Worm (Caenorhabditis elegans) whole organism, L3 larva: Measurements from ENCODE around the gene B0336.12.

Experiments
- R02D3.7 ChIP-seq: fragments of 150-350 bp; optimal IDR thresholded peaks from 2 replicates; lab custom pipeline; 2014; ENCODE audit warnings: missing biosample characterization, missing genetic modification characterization
- aly-2 ChIP-seq: fragments of 150-350 bp; optimal IDR thresholded peaks from 2 replicates; lab custom pipeline; 2014; ENCODE audit warnings: missing biosample characterization, missing genetic modification characterization
- ama-1 ChIP-seq: fragments of 150-350 bp; optimal IDR thresholded peaks from 2 replicates; lab custom pipeline; 2018
- ceh-16 ChIP-seq: sonication (generic microtip); optimal IDR thresholded peaks from 2 replicates; lab custom pipeline; 2017; ENCODE audit warnings: missing biosample characterization, missing genetic modification characterization
- ceh-28 ChIP-seq: fragments of 150-350 bp; optimal IDR thresholded peaks from 2 replicates; lab custom pipeline; 2014; ENCODE audit warnings: missing biosample characterization, missing genetic modification reagents, missing genetic modification characterization
- ceh-82 ChIP-seq: fragments of 150-350 bp; optimal IDR thresholded peaks from 2 replicates; lab custom pipeline; 2014; ENCODE audit warnings: missing biosample characterization, missing genetic modification characterization
- ceh-9 ChIP-seq: sonication (generic microtip); optimal IDR thresholded peaks from 2 replicates; lab custom pipeline; 2018; ENCODE audit warnings: missing biosample characterization, missing genetic modification characterization
- daf-12 ChIP-seq: fragments of 150-350 bp; optimal IDR thresholded peaks from 2 replicates; lab custom pipeline; 2014; ENCODE audit warnings: missing biosample characterization, missing genetic modification reagents, missing genetic modification characterization
- egl-27 ChIP-seq: sonication (generic microtip); optimal IDR thresholded peaks from 4 replicates; lab custom pipeline; 2017; ENCODE audit warnings: missing biosample characterization, missing genetic modification reagents, missing genetic modification characterization
- elt-1 ChIP-seq: fragments of 150-350 bp; optimal IDR thresholded peaks from 2 replicates; lab custom pipeline; 2014; ENCODE audit warnings: missing biosample characterization, missing genetic modification characterization
- elt-2 ChIP-seq: sonication (generic microtip); optimal IDR thresholded peaks from 2 replicates; lab custom pipeline; 2016; ENCODE audit warnings: missing genetic modification reagents, mild to moderate bottlenecking, missing genetic modification characterization, missing compliant biosample characterization
- fkh-10 ChIP-seq: sonication (generic microtip); optimal IDR thresholded peaks from 2 replicates; lab custom pipeline; 2017; ENCODE audit warnings: missing biosample characterization, missing genetic modification reagents, missing genetic modification characterization
- fkh-2 ChIP-seq: fragments of 150-350 bp; optimal IDR thresholded peaks from 2 replicates; lab custom pipeline; 2014; ENCODE audit warnings: missing biosample characterization, missing genetic modification reagents, missing genetic modification characterization
- fos-1 ChIP-seq: fragments of 150-350 bp; optimal IDR thresholded peaks from 2 replicates; lab custom pipeline; 2014; ENCODE audit warnings: missing biosample characterization, missing genetic modification characterization
- jun-1 ChIP-seq: fragments of 150-350 bp; optimal IDR thresholded peaks from 2 replicates; lab custom pipeline; 2014; ENCODE audit warnings: missing biosample characterization, missing genetic modification reagents, missing genetic modification characterization
- lin-15B ChIP-seq: fragments of 150-350 bp; optimal IDR thresholded peaks from 2 replicates; lab custom pipeline; 2014; ENCODE audit warnings: missing biosample characterization, missing genetic modification characterization
- lin-39 ChIP-seq: fragments of 150-350 bp; optimal IDR thresholded peaks from 2 replicates; lab custom pipeline; 2018; ENCODE audit warnings: missing biosample characterization, missing genetic modification reagents, missing genetic modification characterization
- lsy-12 ChIP-seq: sonication (generic microtip); optimal IDR thresholded peaks from 2 replicates; lab custom pipeline; 2016; ENCODE audit warnings: mild to moderate bottlenecking, missing genetic modification characterization, missing compliant biosample characterization
- mml-1 ChIP-seq: fragments of 150-350 bp; sonication (generic microtip); optimal IDR thresholded peaks from 3 replicates; lab custom pipeline; 2014; ENCODE audit warnings: missing biosample characterization, missing genetic modification characterization
- nfya-1 ChIP-seq: sonication (generic microtip); optimal IDR thresholded peaks from 2 replicates; lab custom pipeline; 2017; ENCODE audit warnings: missing genetic modification characterization, mild to moderate bottlenecking, missing compliant biosample characterization, antibody characterized with exemption, moderate library complexity; ENCODE audit not compliant: insufficient read depth
- nhr-23 ChIP-seq: fragments of 150-350 bp; optimal IDR thresholded peaks from 2 replicates; lab custom pipeline; 2014; ENCODE audit warnings: missing biosample characterization, missing genetic modification reagents, missing genetic modification characterization
- nhr-25 ChIP-seq: sonication (generic microtip); optimal IDR thresholded peaks from 2 replicates; lab custom pipeline; 2017; ENCODE audit warnings: missing biosample characterization, missing genetic modification characterization
- nhr-28 ChIP-seq: fragments of 150-350 bp; optimal IDR thresholded peaks from 2 replicates; lab custom pipeline; 2014; ENCODE audit warnings: missing biosample characterization, missing genetic modification characterization
- nhr-43 ChIP-seq: sonication (generic microtip); optimal IDR thresholded peaks from 2 replicates; lab custom pipeline; 2016; ENCODE audit warnings: mild to moderate bottlenecking, missing genetic modification characterization, missing compliant biosample characterization; ENCODE audit not compliant: poor library complexity, severe bottlenecking
- nhr-67 ChIP-seq: fragments of 150-350 bp; optimal IDR thresholded peaks from 2 replicates; lab custom pipeline; 2014; ENCODE audit warnings: missing biosample characterization, missing genetic modification characterization
- nhr-76 ChIP-seq: fragments of 150-350 bp; sonication (generic microtip); optimal IDR thresholded peaks from 5 replicates; lab custom pipeline; 2014; ENCODE audit warnings: missing biosample characterization, missing genetic modification characterization
- nhr-77 ChIP-seq: fragments of 150-350 bp; optimal IDR thresholded peaks from 2 replicates; lab custom pipeline; 2014; ENCODE audit warnings: missing biosample characterization, missing genetic modification characterization
- pqm-1 ChIP-seq: fragments of 150-350 bp; optimal IDR thresholded peaks from 2 replicates; lab custom pipeline; 2017; ENCODE audit warnings: missing biosample characterization, missing genetic modification characterization, inconsistent platforms
- sea-2 ChIP-seq: fragments of 150-350 bp; sonication (generic microtip); optimal IDR thresholded peaks from 4 replicates; lab custom pipeline; 2014; ENCODE audit warnings: missing biosample characterization, missing genetic modification reagents, missing genetic modification characterization
- snpc-4 ChIP-seq: fragments of 150-350 bp; optimal IDR thresholded peaks from 2 replicates; lab custom pipeline; 2014; ENCODE audit warnings: missing biosample characterization, missing genetic modification characterization
- tbx-2 ChIP-seq: sonication (generic microtip); optimal IDR thresholded peaks from 2 replicates; lab custom pipeline; 2016; ENCODE audit warnings: mild to moderate bottlenecking, missing genetic modification characterization, missing compliant biosample characterization
- unc-39 ChIP-seq: sonication (generic microtip); optimal IDR thresholded peaks from 4 replicates; lab custom pipeline; 2017; ENCODE audit warnings: missing biosample characterization, missing genetic modification characterization
- zag-1 ChIP-seq: fragments of 150-350 bp; optimal IDR thresholded peaks from 2 replicates; lab custom pipeline; 2014; ENCODE audit warnings: missing biosample characterization, missing genetic modification characterization
- ztf-11 ChIP-seq: fragments of 150-350 bp; optimal IDR thresholded peaks from 2 replicates; lab custom pipeline; 2014; ENCODE audit warnings: missing biosample characterization, missing genetic modification characterization

B0336.12 gene

ce11 chrIII:5750503-5750902 is 40.6 kb upstream of the B0336.12 start:
- TF ChIP-seq egl-27 (tag; lab: Kevin White, UChicago) = no peak

ce11 chrIII:5748360-5748759 is 38.4 kb upstream of the B0336.12 start:
- no peak for TF ChIP-seq R02D3.7 (tag; lab: Kevin White, UChicago)
- no peak for TF ChIP-seq daf-12
- TF ChIP-seq lin-39 = no peak
- no peak for TF ChIP-seq aly-2 (tag; lab: Kevin White, UChicago)
- TF ChIP-seq, all 47 proteins: peak for 0

- TF ChIP-seq ceh-9 (tag; lab: Kevin White, UChicago) = no peak
- TF ChIP-seq lin-15B = no peak
- no peak for TF ChIP-seq nhr-77
- TF ChIP-seq aly-2 (tag; lab: Kevin White, UChicago) = no peak
- no peak for TF ChIP-seq unc-39 (tag; lab: Kevin White, UChicago)
- TF ChIP-seq ama-1 (lab: Kevin White, UChicago) = no peak
- TF ChIP-seq nhr-28 = no peak
- no peak for TF ChIP-seq ceh-28 (tag; lab: Kevin White, UChicago)
- TF ChIP-seq nhr-25 (tag; lab: Kevin White, UChicago) = no peak
- TF ChIP-seq fos-1 = no peak
- TF ChIP-seq nhr-67 (tag; lab: Kevin White, UChicago) = no peak
- no peak for TF ChIP-seq nhr-43 (tag; lab: Kevin White, UChicago)
- no peak for TF ChIP-seq ztf-11 (tag; lab: Kevin White, UChicago)
- TF ChIP-seq ceh-16 = no peak
Observed at ce11 chrIII:5747185-5747584, 37.2 kb upstream of the B0336.12 start, which contains the start of gene B0244.4. B0244.4 (plus strand) TSS chrIII:5747485.

ce11 chrIII:5744579-5744978 is 34.6 kb upstream of the B0336.12 start, which contains the start of gene B0244.5:
B0244.5 (plus strand) TSS chrIII:5744879.
- peak; percentile 15 for TF ChIP-seq elt-2 (tag; lab: Kevin White, UChicago)
- TF ChIP-seq daf-12 = no peak

ce11 chrIII:5743084-5743483 is 33.1 kb upstream of the B0336.12 start, which contains the start of gene B0244.15:
B0244.15 (plus strand) TSS chrIII:5743384.
- no peak for TF ChIP-seq ama-1 (lab: Kevin White, UChicago)
- TF ChIP-seq ceh-16 = no peak

- TF ChIP-seq zag-1 (tag; lab: Kevin White, UChicago) (no peak), lin-39 (no peak), nhr-23 (tag; lab: Kevin White, UChicago) (no peak)
Observed at ce11 chrIII:5740666-5741065, 30.7 kb upstream of the B0336.12 start, which contains the start of gene B0244.16. B0244.16 (plus strand) TSS chrIII:5740966.

- no peak for TF ChIP-seq fkh-10 (GFP tag; lab: Kevin White, UChicago)
- TF ChIP-seq elt-1 = no peak
- no peak for TF ChIP-seq egl-27 (tag; lab: Kevin White, UChicago)
- no peak for TF ChIP-seq sea-2 (GFP tag; lab: Kevin White, UChicago)
- no peak for TF ChIP-seq nhr-67 (tag; lab: Kevin White, UChicago)
- peak; percentile 21 for TF ChIP-seq elt-2 (tag; lab: Kevin White, UChicago)
- TF ChIP-seq R02D3.7 (tag; lab: Kevin White, UChicago) = no peak
- TF ChIP-seq tbx-2 (tag; lab: Kevin White, UChicago) = no peak
Observed at ce11 chrIII:5737708-5738107, 27.8 kb upstream of the B0336.12 start, which contains the start of gene B0244.6. B0244.6 (plus strand) TSS chrIII:5738008.

ce11 chrIII:5734905-5735304 is 25.0 kb upstream of the B0336.12 start, which contains the start of gene B0244.10:
B0244.10 (plus strand) TSS chrIII:5735158.
- TF ChIP-seq tbx-2 (tag; lab: Kevin White, UChicago) (no peak), elt-1 (no peak), nhr-76 (tag; lab: Kevin White, UChicago) (no peak), lsy-12 (no peak), fos-1 (no peak), fkh-2 (tag; lab: Kevin White, UChicago) (no peak), jun-1 (tag; lab: Kevin White, UChicago) (peak; percentile 4), sea-2 (GFP tag; lab: Kevin White, UChicago) (no peak), nhr-28 (no peak), pqm-1 (tag; lab: Kevin White, UChicago) (peak; percentile 79), nhr-43 (tag; lab: Kevin White, UChicago) (no peak), nhr-23 (tag; lab: Kevin White, UChicago) (no peak), nhr-67 (tag; lab: Kevin White, UChicago) (no peak), daf-12 (no peak), aly-2 (tag; lab: Kevin White, UChicago) (no peak), mml-1 (tag; lab: Kevin White, UChicago) (no peak), elt-2 (tag; lab: Kevin White, UChicago) (peak; percentile 85), ceh-16 (no peak), lin-15B (no peak), nhr-77 (no peak), ceh-9 (tag; lab: Kevin White, UChicago) (no peak), unc-39 (tag; lab: Kevin White, UChicago) (no peak), lin-39 (no peak), snpc-4 (tag; lab: Kevin White, UChicago) (no peak), ceh-82 (tag; lab: Kevin White, UChicago) (no peak), ztf-11 (tag; lab: Kevin White, UChicago) (no peak), ceh-28 (tag; lab: Kevin White, UChicago) (peak; percentile 1), nfya-1 (tag; lab: Kevin White, UChicago) (no peak)
